5 worm cellular contexts compared by ENCODE assay signal in the genomic region with DNA sequence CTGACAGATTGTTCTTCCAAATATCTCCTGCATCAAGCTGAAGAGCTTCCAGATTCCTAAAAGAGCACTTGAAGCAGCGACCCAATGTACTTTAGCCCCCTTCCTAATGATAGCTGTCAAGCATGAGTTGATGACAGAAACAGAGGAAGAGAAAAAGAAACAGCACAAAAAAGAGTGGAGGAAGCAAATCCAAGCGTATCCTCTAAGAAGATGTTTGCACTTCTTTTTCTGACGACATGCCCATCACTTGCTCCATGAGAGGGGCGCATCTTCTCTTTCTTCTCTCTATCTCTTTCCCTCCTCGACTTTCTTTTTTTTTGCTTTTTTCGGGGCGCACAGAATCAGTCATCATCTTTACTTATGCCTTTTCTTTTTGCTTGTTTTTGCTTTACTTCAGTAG.
TF ChIP-seq lines count a peak whose summit lies in the region.

No protein-coding gene starts in this region.

TF ChIP-seq in whole organism, L1 larva, 84 proteins besides CTCF, POLR2A, EP300 and RAD21:
- TF ChIP-seq lin-14 (GFP tag; optimal IDR thresholded peaks at IDR 0.05; lab: Kevin White, UChicago): peak; percentile 67
- no peak for TF ChIP-seq isw-1 (GFP tag; IDR thresholded peaks at IDR 0.05; lab: Robert Waterston, UW)
- no peak for TF ChIP-seq nhr-11 (tag; optimal IDR thresholded peaks at IDR 0.05; lab: Kevin White, UChicago)
- TF ChIP-seq ceh-82 (tag; optimal IDR thresholded peaks at IDR 0.05; lab: Kevin White, UChicago): peak in 1 of 3 experiments; percentile 58
- TF ChIP-seq snu-23 (GFP tag; optimal IDR thresholded peaks at IDR 0.05; lab: Kevin White, UChicago): no peak
- TF ChIP-seq fkh-4 (tag; optimal IDR thresholded peaks at IDR 0.05; lab: Kevin White, UChicago; ENCODE audit: borderline replicate concordance): no peak
- no peak for TF ChIP-seq unc-30 (tag; optimal IDR thresholded peaks at IDR 0.05; lab: Kevin White, UChicago)
- no peak for TF ChIP-seq grh-1 (GFP tag; IDR thresholded peaks at IDR 0.05; lab: Robert Waterston, UW)
- TF ChIP-seq skn-1 (tag; optimal IDR thresholded peaks at IDR 0.05; lab: Kevin White, UChicago): no peak
- no peak for TF ChIP-seq egl-13 (tag; optimal IDR thresholded peaks at IDR 0.05; lab: Kevin White, UChicago)
- TF ChIP-seq lin-35 (GFP tag; optimal IDR thresholded peaks at IDR 0.05; lab: Kevin White, UChicago): no peak
- no peak for TF ChIP-seq jun-1 (tag; optimal IDR thresholded peaks at IDR 0.05; lab: Kevin White, UChicago)
- peak; percentile 17 for TF ChIP-seq fkh-10 (GFP tag; optimal IDR thresholded peaks at IDR 0.05; lab: Kevin White, UChicago)
- TF ChIP-seq ztf-11 (tag; optimal IDR thresholded peaks at IDR 0.05; lab: Kevin White, UChicago): no peak
- no peak for TF ChIP-seq unc-62 (GFP tag; optimal IDR thresholded peaks at IDR 0.05; lab: Kevin White, UChicago)
- TF ChIP-seq hlh-4 (tag; optimal IDR thresholded peaks at IDR 0.05; lab: Kevin White, UChicago): no peak

TF ChIP-seq in whole organism, L2 larva, 48 proteins besides CTCF, POLR2A, EP300 and RAD21 (continues in another document):
- TF ChIP-seq blmp-1 (tag; optimal IDR thresholded peaks at IDR 0.05; lab: Kevin White, UChicago; ENCODE audit: insufficient read depth) (no peak), elt-3 (tag; optimal IDR thresholded peaks at IDR 0.05; lab: Kevin White, UChicago) (no peak), ceh-16 (tag; optimal IDR thresholded peaks at IDR 0.05; lab: Kevin White, UChicago) (no peak), zag-1 (tag; optimal IDR thresholded peaks at IDR 0.05; lab: Kevin White, UChicago) (no peak), C34F6.9 (tag; optimal IDR thresholded peaks at IDR 0.05; lab: Kevin White, UChicago) (peak; percentile 28), egl-27 (tag; optimal IDR thresholded peaks at IDR 0.05; lab: Kevin White, UChicago) (no peak), ama-1 (optimal IDR thresholded peaks at IDR 0.05; lab: Kevin White, UChicago) (no peak), nhr-11 (tag; optimal IDR thresholded peaks at IDR 0.05; lab: Kevin White, UChicago) (no peak), dmd-4 (tag; optimal IDR thresholded peaks at IDR 0.05; lab: Kevin White, UChicago) (no peak), ZK546.5 (tag; optimal IDR thresholded peaks at IDR 0.05; lab: Kevin White, UChicago) (no peak), lin-13 (GFP tag; optimal IDR thresholded peaks at IDR 0.05; lab: Kevin White, UChicago) (no peak), alr-1 (tag; optimal IDR thresholded peaks at IDR 0.05; lab: Kevin White, UChicago) (no peak), mab-5 (tag; optimal IDR thresholded peaks at IDR 0.05; lab: Kevin White, UChicago) (no peak), nhr-10 (tag; optimal IDR thresholded peaks at IDR 0.05; lab: Kevin White, UChicago) (no peak), lsy-2 (tag; optimal IDR thresholded peaks at IDR 0.05; lab: Kevin White, UChicago) (peak in 1 of 2 experiments; percentile 4), nhr-21 (tag; optimal IDR thresholded peaks at IDR 0.05; lab: Kevin White, UChicago) (no peak), ceh-82 (tag; optimal IDR thresholded peaks at IDR 0.05; lab: Kevin White, UChicago) (no peak), R02D3.7 (tag; optimal IDR thresholded peaks at IDR 0.05; lab: Kevin White, UChicago) (no peak), unc-55 (GFP tag; optimal IDR thresholded peaks at IDR 0.05; lab: Kevin White, UChicago) (peak; percentile 29)

TF ChIP-seq in whole organism, L3 larva, 47 proteins besides CTCF, POLR2A, EP300 and RAD21:
- TF ChIP-seq lin-15B (tag; optimal IDR thresholded peaks at IDR 0.05; lab: Kevin White, UChicago): no peak
- TF ChIP-seq lin-39 (tag; optimal IDR thresholded peaks at IDR 0.05; lab: Kevin White, UChicago): peak; percentile 62
- TF ChIP-seq nfya-1 (tag; optimal IDR thresholded peaks at IDR 0.05; lab: Kevin White, UChicago; ENCODE audit: insufficient read depth): peak; percentile 34

TF ChIP-seq in whole organism, L4 larva, 104 proteins besides CTCF, POLR2A, EP300 and RAD21:
- TF ChIP-seq ama-1 (optimal IDR thresholded peaks at IDR 0.05; lab: Kevin White, UChicago): no peak
- TF ChIP-seq F44E2.7 (GFP tag; IDR thresholded peaks at IDR 0.05; lab: Robert Waterston, UW): no peak
- TF ChIP-seq unc-62 (GFP tag; optimal IDR thresholded peaks at IDR 0.05 in 1 of 2; lab: Kevin White, UChicago): peak in 1 of 2 experiments; percentile 77
- no peak for TF ChIP-seq unc-62 (tag; optimal IDR thresholded peaks at IDR 0.05; lab: Kevin White, UChicago)
- TF ChIP-seq nhr-76 (tag; optimal IDR thresholded peaks at IDR 0.05; lab: Kevin White, UChicago): no peak
- no peak for TF ChIP-seq tag-97 (GFP tag; IDR thresholded peaks at IDR 0.05; lab: Robert Waterston, UW)
- TF ChIP-seq ZK546.5 (tag; optimal IDR thresholded peaks at IDR 0.05; lab: Kevin White, UChicago): no peak
- no peak for TF ChIP-seq nhr-25 (tag; optimal IDR thresholded peaks at IDR 0.05; lab: Kevin White, UChicago; ENCODE audit: borderline replicate concordance, insufficient read depth)
- 0 out of 2 replicates have a peak, but pooled peaks have one; percentile 37 for TF ChIP-seq ctbp-1 (GFP tag; IDR thresholded peaks at IDR 0.05; lab: Robert Waterston, UW)
- no peak for TF ChIP-seq T20F7.1 (GFP tag; optimal IDR thresholded peaks at IDR 0.05; lab: Kevin White, UChicago)
- no peak for TF ChIP-seq rbr-2 (tag; optimal IDR thresholded peaks at IDR 0.05; lab: Kevin White, UChicago)
- no peak for TF ChIP-seq nhr-41 (GFP tag; IDR thresholded peaks at IDR 0.05; lab: Robert Waterston, UW)
- peak; percentile 32 for TF ChIP-seq aha-1 (tag; lab: Kevin White, UChicago)
- TF ChIP-seq snpc-1.2 (GFP tag; IDR thresholded peaks at IDR 0.05; lab: Robert Waterston, UW): no peak
- TF ChIP-seq egl-43 (GFP tag; IDR thresholded peaks at IDR 0.05; lab: Robert Waterston, UW): no peak
- no peak for TF ChIP-seq D1046.2 (GFP tag; IDR thresholded peaks at IDR 0.05; lab: Robert Waterston, UW)
TF ChIP-seq in whole organism, L4 larva: peak in this region for 3.

TF ChIP-seq in whole organism, mixed stage, embryonic, 35 proteins besides CTCF, POLR2A, EP300 and RAD21:
- peak; percentile 3 for TF ChIP-seq ces-1 (GFP tag; optimal IDR thresholded peaks at IDR 0.05; lab: Kevin White, UChicago)
- no peak for TF ChIP-seq ham-2 (GFP tag; optimal IDR thresholded peaks at IDR 0.05; lab: Kevin White, UChicago)

Comparison
In these comparisons a context has a peak if more than half of its experiments do, and no peak if none do; other contexts are left out.
1. Of the 29 proteins assayed by ChIP-seq in both whole organism, L4 larva and whole organism, L1 larva: peak only in whole organism, L4 larva: aha-1; only in whole organism, L1 larva: fkh-10; in both: none; in neither: 25; mixed calls (peak in some experiments, not most) for 2.